Fruit fly (Drosophila melanogaster) Kc167 (cell line): ENCODE results near the gene CG42676.

Source experiments
- Myc ChIP-seq: fragments of >200 bp; optimal IDR thresholded peaks from 2 replicates; lab custom pipeline; 2017; ENCODE audit warnings: missing external identifiers
- Sin3A ChIP-seq: fragments of >200 bp; optimal IDR thresholded peaks from 2 replicates; lab custom pipeline; 2018; ENCODE audit warnings: missing external identifiers
- h ChIP-seq: fragments of >200 bp; optimal IDR thresholded peaks from 3 replicates; lab custom pipeline; 2018; ENCODE audit warnings: missing external identifiers
- insv ChIP-seq: fragments of >200 bp; optimal IDR thresholded peaks from 3 replicates; lab custom pipeline; 2018; ENCODE audit warnings: missing external identifiers
- psq ChIP-seq: fragments of >200 bp; optimal IDR thresholded peaks from 2 replicates; lab custom pipeline; 2017; ENCODE audit warnings: missing external identifiers
- ttk ChIP-seq: sonication (Bioruptor generic); optimal IDR thresholded peaks from 2 replicates; lab custom pipeline; 2017; ENCODE audit warnings: missing external identifiers

Gene CG42676

dm6 chr3L:1802802-1803201 lies at the start of gene CG42676, which contains the start of gene JTBR:
Gene CG42676, plus strand, starts transcription at chr3L:1803107.
Gene JTBR, minus strand, starts transcription at chr3L:1802856.
- TF ChIP-seq Sin3A (lab: Kevin White, UChicago) (no peak), psq (lab: Kevin White, UChicago) (peak; percentile 58)

dm6 chr3L:1754262-1754661 lies 48.6 kb upstream of the CG42676 start:
- no peak for TF ChIP-seq h (lab: Kevin White, UChicago)
- no peak for TF ChIP-seq psq (lab: Kevin White, UChicago)
- TF ChIP-seq Myc (lab: Kevin White, UChicago): no peak
- no peak for TF ChIP-seq ttk (lab: Kevin White, UChicago)
- no peak for TF ChIP-seq Sin3A (lab: Kevin White, UChicago)
- no peak for TF ChIP-seq insv

- no peak for TF ChIP-seq ttk (lab: Kevin White, UChicago)
- no peak for TF ChIP-seq insv
- no peak for TF ChIP-seq Myc (lab: Kevin White, UChicago)
- TF ChIP-seq psq (lab: Kevin White, UChicago): no peak
- no peak for TF ChIP-seq h (lab: Kevin White, UChicago)
- TF ChIP-seq Sin3A (lab: Kevin White, UChicago): no peak
Observed at dm6 chr3L:1754935-1755334, 48.0 kb upstream of the CG42676 start.

dm6 chr3L:1755458-1755984 lies 47.4 kb upstream of the CG42676 start, which contains the start of gene Cht2:
Gene Cht2, minus strand, starts transcription at chr3L:1755934.
- no peak for TF ChIP-seq h (lab: Kevin White, UChicago)
- no peak for TF ChIP-seq Myc (lab: Kevin White, UChicago)
- no peak for TF ChIP-seq insv
- no peak for TF ChIP-seq psq (lab: Kevin White, UChicago)
- TF ChIP-seq Sin3A (lab: Kevin White, UChicago): no peak
- no peak for TF ChIP-seq ttk (lab: Kevin White, UChicago)

- TF ChIP-seq psq (lab: Kevin White, UChicago) (no peak), insv (no peak), ttk (lab: Kevin White, UChicago) (no peak), Sin3A (lab: Kevin White, UChicago) (no peak), h (lab: Kevin White, UChicago) (no peak), Myc (lab: Kevin White, UChicago) (no peak)
Observed at dm6 chr3L:1756143-1756542, 46.8 kb upstream of the CG42676 start, which contains the start of gene CG8001. Gene CG8001, plus strand, starts transcription at chr3L:1756159.

- TF ChIP-seq insv (no peak), h (lab: Kevin White, UChicago) (no peak), Sin3A (lab: Kevin White, UChicago) (no peak), ttk (lab: Kevin White, UChicago) (no peak), Myc (lab: Kevin White, UChicago) (no peak), psq (lab: Kevin White, UChicago) (no peak)
Observed at dm6 chr3L:1771658-1772057, 31.2 kb upstream of the CG42676 start, which contains the start of gene Dhc62B. Gene Dhc62B, minus strand, starts transcription at chr3L:1771758.

dm6 chr3L:1772593-1772992 lies 30.3 kb upstream of the CG42676 start:
- TF ChIP-seq Myc (lab: Kevin White, UChicago) (no peak), insv (no peak), psq (lab: Kevin White, UChicago) (no peak)

dm6 chr3L:1774713-1775648 lies 27.9 kb upstream of the CG42676 start, which contains the start of the genes CG13933 and PolD2:
Gene CG13933, minus strand, starts transcription at chr3L:1775147.
Gene PolD2, plus strand, starts transcription at chr3L:1775633.
- TF ChIP-seq Sin3A (lab: Kevin White, UChicago): no peak
- no peak for TF ChIP-seq Myc (lab: Kevin White, UChicago)

dm6 chr3L:1777249-1777648 lies 25.7 kb upstream of the CG42676 start, which contains the start of the genes CG2021 and mRpL46:
Gene CG2021, minus strand, starts transcription at chr3L:1777411.
Gene mRpL46, plus strand, starts transcription at chr3L:1777439.
- TF ChIP-seq h (lab: Kevin White, UChicago) (no peak), Sin3A (lab: Kevin White, UChicago) (no peak), psq (lab: Kevin White, UChicago) (no peak), insv (no peak), ttk (lab: Kevin White, UChicago) (no peak), Myc (lab: Kevin White, UChicago) (no peak)

dm6 chr3L:1784092-1784491 lies 18.8 kb upstream of the CG42676 start:
- no peak for TF ChIP-seq psq (lab: Kevin White, UChicago)
- TF ChIP-seq ttk (lab: Kevin White, UChicago): no peak
- no peak for TF ChIP-seq Sin3A (lab: Kevin White, UChicago)
- TF ChIP-seq Myc (lab: Kevin White, UChicago): no peak
- TF ChIP-seq h (lab: Kevin White, UChicago): no peak
- TF ChIP-seq insv: no peak

dm6 chr3L:1789339-1789738 lies 13.6 kb upstream of the CG42676 start:
- TF ChIP-seq insv: no peak
- TF ChIP-seq h (lab: Kevin White, UChicago): no peak
- TF ChIP-seq psq (lab: Kevin White, UChicago): no peak
- TF ChIP-seq ttk (lab: Kevin White, UChicago): no peak
- TF ChIP-seq Myc (lab: Kevin White, UChicago): no peak
- no peak for TF ChIP-seq Sin3A (lab: Kevin White, UChicago)
